Worm (Caenorhabditis elegans) whole organism, late embryonic: ENCODE measurements around the gene lig-1.

Experiments
- K09A11.1 ChIP-seq: sonication (generic microtip); optimal IDR thresholded peaks from 2 replicates; lab custom pipeline; 2017; ENCODE audit warnings: antibody characterized with exemption, mild to moderate bottlenecking, missing genetic modification characterization, missing compliant biosample characterization; ENCODE audit not compliant: insufficient read depth
- T23F11.4 ChIP-seq: fragments of 200-800 bp; sonication (Bioruptor generic); optimal IDR thresholded peaks from 2 replicates; lab custom pipeline; 2018; ENCODE audit warnings: mild to moderate bottlenecking, missing genetic modification characterization, missing compliant biosample characterization
- Y22D7AL.16 ChIP-seq: sonication (generic microtip); optimal IDR thresholded peaks from 2 replicates; lab custom pipeline; 2016; ENCODE audit warnings: missing genetic modification characterization, missing compliant biosample characterization
- ama-1 ChIP-seq: fragments of 150-350 bp; optimal IDR thresholded peaks from 2 replicates; lab custom pipeline; 2014
- ceh-14 ChIP-seq: sonication (generic microtip); optimal IDR thresholded peaks from 2 replicates; lab custom pipeline; 2016; ENCODE audit warnings: missing genotype, missing genetic modification characterization, missing compliant biosample characterization
- ceh-19 ChIP-seq: fragments of 200-800 bp; sonication (Bioruptor generic); optimal IDR thresholded peaks from 2 replicates; lab custom pipeline; 2018; ENCODE audit warnings: mild to moderate bottlenecking, missing genetic modification characterization, missing compliant biosample characterization
- ceh-2 ChIP-seq: sonication (generic microtip); optimal IDR thresholded peaks from 2 replicates; lab custom pipeline; 2016; ENCODE audit warnings: missing genotype, missing genetic modification characterization, missing compliant biosample characterization
- ceh-31 ChIP-seq: sonication (generic microtip); optimal IDR thresholded peaks from 2 replicates; lab custom pipeline; 2016; ENCODE audit warnings: missing genetic modification characterization, missing compliant biosample characterization
- ceh-45 ChIP-seq: fragments of 200-800 bp; sonication (Bioruptor generic); IDR thresholded peaks from 2 replicates; pipeline ENCODE4 v1.3.6; 2022; ENCODE audit warnings: missing genetic modification reagents, missing genetic modification characterization, missing compliant biosample characterization
- ceh-48 ChIP-seq: sonication (generic microtip); optimal IDR thresholded peaks from 2 replicates; lab custom pipeline; 2016; ENCODE audit warnings: missing genetic modification characterization, inconsistent platforms, missing compliant biosample characterization
- ceh-9 ChIP-seq: sonication (generic microtip); optimal IDR thresholded peaks from 2 replicates; lab custom pipeline; 2016; ENCODE audit warnings: mild to moderate bottlenecking, missing genetic modification characterization, inconsistent platforms, missing compliant biosample characterization
- che-1 ChIP-seq: sonication (generic microtip); optimal IDR thresholded peaks from 2 replicates; lab custom pipeline; 2016; ENCODE audit warnings: mild to moderate bottlenecking, missing genetic modification characterization, missing compliant biosample characterization
- dmd-4 ChIP-seq: sonication (generic microtip); optimal IDR thresholded peaks from 2 replicates; lab custom pipeline; 2016; ENCODE audit warnings: borderline replicate concordance, missing genetic modification characterization, missing compliant biosample characterization
- dve-1 ChIP-seq: sonication (generic microtip); optimal IDR thresholded peaks from 2 replicates; lab custom pipeline; 2017; ENCODE audit warnings: antibody characterized with exemption, mild to moderate bottlenecking, missing genetic modification characterization, missing compliant biosample characterization
- elt-2 ChIP-seq: sonication (generic microtip); optimal IDR thresholded peaks from 2 replicates; lab custom pipeline; 2016; ENCODE audit warnings: missing genetic modification reagents, missing genetic modification characterization, missing compliant biosample characterization
- elt-4 ChIP-seq: sonication (generic microtip); optimal IDR thresholded peaks from 2 replicates; lab custom pipeline; 2016; ENCODE audit warnings: missing genetic modification characterization, missing compliant biosample characterization
- ets-4 ChIP-seq: sonication (generic microtip); optimal IDR thresholded peaks from 2 replicates; lab custom pipeline; 2016; ENCODE audit warnings: missing genetic modification characterization, missing compliant biosample characterization
- fkh-6 ChIP-seq: sonication (generic microtip); optimal IDR thresholded peaks from 2 replicates; lab custom pipeline; 2016; ENCODE audit warnings: missing genetic modification characterization, missing compliant biosample characterization
- hlh-6 ChIP-seq: sonication (generic microtip); optimal IDR thresholded peaks from 2 replicates; lab custom pipeline; 2016; ENCODE audit warnings: missing genotype, missing genetic modification characterization, missing compliant biosample characterization
- lim-6 ChIP-seq: sonication (generic microtip); optimal IDR thresholded peaks from 2 replicates; lab custom pipeline; 2016; ENCODE audit warnings: missing genetic modification characterization, missing compliant biosample characterization
- lin-11 ChIP-seq: fragments of 200-800 bp; sonication (Bioruptor generic); optimal IDR thresholded peaks from 2 replicates; lab custom pipeline; 2018; ENCODE audit warnings: mild to moderate bottlenecking, missing genetic modification characterization, missing compliant biosample characterization
- nfya-1 ChIP-seq: sonication (generic microtip); optimal IDR thresholded peaks from 2 replicates; lab custom pipeline; 2017; ENCODE audit warnings: missing genetic modification characterization, mild to moderate bottlenecking, missing compliant biosample characterization, antibody characterized with exemption, moderate library complexity
- nhr-232 ChIP-seq: sonication (generic microtip); optimal IDR thresholded peaks from 2 replicates; lab custom pipeline; 2016; ENCODE audit warnings: missing genetic modification characterization, missing compliant biosample characterization
- odd-2 ChIP-seq: sonication (generic microtip); optimal IDR thresholded peaks from 2 replicates; lab custom pipeline; 2017; ENCODE audit warnings: antibody characterized with exemption, mild to moderate bottlenecking, missing genetic modification characterization, missing compliant biosample characterization
- pat-9 ChIP-seq: fragments of 200-800 bp; sonication (Bioruptor generic); optimal IDR thresholded peaks from 2 replicates; lab custom pipeline; 2018; ENCODE audit warnings: mild to moderate bottlenecking, missing genetic modification characterization, moderate library complexity, missing compliant biosample characterization
- pax-1 ChIP-seq: fragments of 150-350 bp; optimal IDR thresholded peaks from 2 replicates; lab custom pipeline; 2014; ENCODE audit warnings: missing biosample characterization, missing genetic modification characterization
- pha-4 ChIP-seq: fragments of 150-350 bp; optimal IDR thresholded peaks from 2 replicates; lab custom pipeline; 2018; ENCODE audit warnings: missing biosample characterization, missing genetic modification reagents, missing genetic modification characterization
- ref-2 ChIP-seq: sonication (generic microtip); optimal IDR thresholded peaks from 2 replicates; lab custom pipeline; 2016; ENCODE audit warnings: missing genetic modification characterization, missing compliant biosample characterization
- syd-9 ChIP-seq: sonication (generic microtip); optimal IDR thresholded peaks from 2 replicates; lab custom pipeline; 2016; ENCODE audit warnings: mild to moderate bottlenecking, missing genetic modification characterization, moderate library complexity, missing compliant biosample characterization
- ttx-3 ChIP-seq: sonication (generic microtip); optimal IDR thresholded peaks from 2 replicates; lab custom pipeline; 2016; ENCODE audit warnings: missing genetic modification reagents, missing genetic modification characterization, missing compliant biosample characterization
- unc-3 ChIP-seq, 2 experiments: fragments of 200-800 bp in 1 of 2; sonication (Bioruptor generic) in 1 of 2; sonication (generic microtip) in 1 of 2; conservative IDR thresholded peaks in 1 of 2; optimal IDR thresholded peaks in 1 of 2; 2 replicates each; pipeline versions ENCODE4 v1.3.6 to Lab custom; 2016 to 2022; ENCODE audit warnings: missing compliant biosample characterization in 2 of 2, missing genetic modification characterization in 2 of 2, missing genetic modification reagents in 1 of 2
- unc-42 ChIP-seq: sonication (generic microtip); optimal IDR thresholded peaks from 2 replicates; lab custom pipeline; 2016; ENCODE audit warnings: missing genotype, missing genetic modification characterization, missing compliant biosample characterization
- unc-55 ChIP-seq: sonication (generic microtip); optimal IDR thresholded peaks from 2 replicates; lab custom pipeline; 2017; ENCODE audit warnings: missing biosample characterization, missing genetic modification reagents, missing genetic modification characterization

Gene lig-1

ce11 chrV:10776528-10777055 lies 37.3 kb upstream of the lig-1 start, which contains the start of gene D1054.5:
D1054.5 (minus strand) TSS chrV:10776578.
- TF ChIP-seq elt-2 (tag; lab: Kevin White, UChicago), result peak; percentile 56
- TF ChIP-seq elt-4, result no peak
- TF ChIP-seq, all 69 proteins: peak for 1

ce11 chrV:10784011-10784410 lies 29.9 kb upstream of the lig-1 start, which contains the start of gene D1054.8:
D1054.8 (plus strand) TSS chrV:10784311.
- TF ChIP-seq lin-11 (tag; lab: Kevin White, UChicago) (no peak), pat-9 (tag; lab: Kevin White, UChicago) (no peak), unc-3 (GFP tag; conservative IDR thresholded peaks at IDR 0.05; lab: Robert Waterston, UW) (no peak), unc-3 (tag; optimal IDR thresholded peaks at IDR 0.05; lab: Kevin White, UChicago) (no peak), K09A11.1 (no peak), che-1 (tag; lab: Kevin White, UChicago) (no peak), ceh-45 (GFP tag; lab: Robert Waterston, UW) (no peak), lim-6 (tag; lab: Kevin White, UChicago) (no peak), T23F11.4 (GFP tag; lab: Kevin White, UChicago) (no peak), ceh-2 (tag; lab: Kevin White, UChicago) (no peak), Y22D7AL.16 (tag; lab: Kevin White, UChicago) (no peak), ceh-31 (no peak), pax-1 (tag; lab: Kevin White, UChicago) (no peak), pha-4 (tag; lab: Kevin White, UChicago) (no peak), unc-42 (tag; lab: Kevin White, UChicago) (no peak), ama-1 (lab: Kevin White, UChicago) (no peak), ceh-19 (GFP tag; lab: Kevin White, UChicago) (no peak), syd-9 (tag; lab: Kevin White, UChicago) (no peak), ceh-9 (tag; lab: Kevin White, UChicago) (no peak), dve-1 (tag; lab: Kevin White, UChicago) (no peak)
- TF ChIP-seq, all 69 proteins: peak for 0

ce11 chrV:10790921-10791320 lies 23.0 kb upstream of the lig-1 start, which contains the start of gene D1054.9:
D1054.9 (minus strand) TSS chrV:10791057.
- TF ChIP-seq ceh-48 (tag; lab: Kevin White, UChicago) (no peak), lin-11 (tag; lab: Kevin White, UChicago) (no peak), dmd-4 (tag; lab: Kevin White, UChicago) (no peak), fkh-6 (tag; lab: Kevin White, UChicago) (no peak), unc-55 (GFP tag; lab: Kevin White, UChicago) (no peak), ceh-14 (tag; lab: Kevin White, UChicago) (no peak)

- TF ChIP-seq odd-2 (tag; lab: Kevin White, UChicago) (no peak), ttx-3 (no peak)
- TF ChIP-seq, all 69 proteins: peak for 0
Measured at ce11 chrV:10792775-10793174, 21.1 kb upstream of the lig-1 start, which contains the start of gene D1054.10. D1054.10 (minus strand) TSS chrV:10792875.

- TF ChIP-seq nfya-1 (tag; lab: Kevin White, UChicago) (no peak), che-1 (tag; lab: Kevin White, UChicago) (no peak), nhr-232 (tag; lab: Kevin White, UChicago) (no peak), hlh-6 (tag; lab: Kevin White, UChicago) (no peak), ref-2 (tag; lab: Kevin White, UChicago) (no peak), ets-4 (tag; lab: Kevin White, UChicago) (no peak), unc-3 (GFP tag; conservative IDR thresholded peaks at IDR 0.05; lab: Robert Waterston, UW) (no peak), unc-3 (tag; optimal IDR thresholded peaks at IDR 0.05; lab: Kevin White, UChicago) (no peak), dve-1 (tag; lab: Kevin White, UChicago) (no peak), elt-4 (no peak)
- TF ChIP-seq, all 69 proteins: peak for 0
Measured at ce11 chrV:10793498-10793897, 20.4 kb upstream of the lig-1 start, which contains the start of gene ule-3. ule-3 (plus strand) TSS chrV:10793798.
